Fruit fly (Drosophila melanogaster): Measurements from ENCODE around the gene CG4593.

- TF ChIP-seq Ets21C (GFP tag; optimal IDR thresholded peaks at IDR 0.05) (no peak), CG10631 (GFP tag; optimal IDR thresholded peaks at IDR 0.05) (no peak), Eip78C (GFP tag) (no peak), Hr4 (GFP tag; optimal IDR thresholded peaks at IDR 0.05) (no peak), salr (GFP tag; optimal IDR thresholded peaks at IDR 0.05) (no peak), CG6792 (GFP tag; optimal IDR thresholded peaks at IDR 0.05) (no peak), lz (GFP tag; optimal IDR thresholded peaks at IDR 0.05) (no peak), Sox102F (GFP tag; optimal IDR thresholded peaks at IDR 0.05) (no peak), CG16779 (tag; optimal IDR thresholded peaks at IDR 0.05) (no peak), OdsH (GFP tag; optimal IDR thresholded peaks at IDR 0.05) (no peak), acj6 (GFP tag; optimal IDR thresholded peaks at IDR 0.05) (no peak), spab (GFP tag; optimal IDR thresholded peaks at IDR 0.05) (no peak), CG11294 (GFP tag; IDR thresholded peaks at IDR 0.05) (no peak), Ets96B (tag; optimal IDR thresholded peaks at IDR 0.05) (no peak)
Measured at dm6 chrX:6987091-6987490, 26.6 kb upstream of the CG4593 start.

Measured in whole organism, prepupa.